ENCODE assay signal across 3 fruit fly cellular contexts in genomic region chr2L:6534125-6534815, dm6.
TF ChIP-seq lines count a peak whose summit lies in the region.

No protein-coding gene starts in this region.

- no peak for TF ChIP-seq CTCF in whole organism, embryonic (GFP tag; optimal IDR thresholded peaks at IDR 0.05; lab: Kevin White, UChicago)

TF ChIP-seq in whole organism, embryonic, 481 proteins besides CTCF, POLR2A, EP300 and RAD21 (continues in another document):
- TF ChIP-seq Scr (GFP tag; IDR thresholded peaks at IDR 0.05; lab: Robert Waterston, UW; ENCODE audit: partially characterized antibody) (no peak), MBD-R2 (GFP tag; IDR thresholded peaks at IDR 0.05; lab: Robert Waterston, UW) (no peak), CG17359 (tag; optimal IDR thresholded peaks at IDR 0.05; lab: Kevin White, UChicago) (no peak), CG14667 (GFP tag; IDR thresholded peaks at IDR 0.05; lab: Robert Waterston, UW) (no peak), Awh (GFP tag; IDR thresholded peaks at IDR 0.05; lab: Robert Waterston, UW) (0 out of 2 replicates have a peak, but pooled peaks have one; percentile 13), lov (optimal IDR thresholded peaks at IDR 0.05; lab: Kevin White, UChicago) (no peak), lov (GFP tag; IDR thresholded peaks at IDR 0.05; lab: Robert Waterston, UW) (no peak), mld (GFP tag; IDR thresholded peaks at IDR 0.05; lab: Robert Waterston, UW; ENCODE audit: partially characterized antibody) (no peak), Hr78 (GFP tag; optimal IDR thresholded peaks at IDR 0.05; lab: Kevin White, UChicago) (peak in 1 of 2 experiments; percentile 23), CG13624 (GFP tag; optimal IDR thresholded peaks at IDR 0.05; lab: Kevin White, UChicago) (no peak), abd-A (tag; optimal IDR thresholded peaks at IDR 0.05; lab: Kevin White, UChicago) (peak; percentile 47), cato (GFP tag; optimal IDR thresholded peaks at IDR 0.05; lab: Kevin White, UChicago; ENCODE audit: borderline replicate concordance) (no peak), CG7745 (tag; optimal IDR thresholded peaks at IDR 0.05; lab: Kevin White, UChicago) (peak; percentile 71), nerfin-2 (GFP tag; IDR thresholded peaks at IDR 0.05; lab: Robert Waterston, UW; ENCODE audit: partially characterized antibody) (no peak), CG3995 (GFP tag; optimal IDR thresholded peaks at IDR 0.05; lab: Kevin White, UChicago) (no peak), ro (GFP tag; IDR thresholded peaks at IDR 0.05; lab: Robert Waterston, UW) (no peak), ewg (GFP tag; optimal IDR thresholded peaks at IDR 0.05; lab: Kevin White, UChicago) (no peak), ac (GFP tag; optimal IDR thresholded peaks at IDR 0.05; lab: Kevin White, UChicago) (no peak), danr (GFP tag; IDR thresholded peaks at IDR 0.05; lab: Robert Waterston, UW) (no peak), CG4707 (GFP tag; optimal IDR thresholded peaks at IDR 0.05; lab: Kevin White, UChicago) (no peak), crol (GFP tag; IDR thresholded peaks at IDR 0.05; lab: Robert Waterston, UW) (peak; percentile 84), CG6813 (GFP tag; optimal IDR thresholded peaks at IDR 0.05; lab: Kevin White, UChicago) (no peak), CG7963 (GFP tag; IDR thresholded peaks at IDR 0.05; lab: Robert Waterston, UW; ENCODE audit: partially characterized antibody) (no peak), tup (GFP tag; optimal IDR thresholded peaks at IDR 0.05; lab: Kevin White, UChicago) (no peak), CG17361 (GFP tag; IDR thresholded peaks at IDR 0.05; lab: Robert Waterston, UW) (no peak), CG10274 (GFP tag; optimal IDR thresholded peaks at IDR 0.05; lab: Kevin White, UChicago) (no peak), cg (GFP tag; optimal IDR thresholded peaks at IDR 0.05; lab: Kevin White, UChicago) (peak; percentile 39), Doc2 (GFP tag; IDR thresholded peaks at IDR 0.05; lab: Robert Waterston, UW) (no peak), pros (GFP tag; optimal IDR thresholded peaks at IDR 0.05; lab: Kevin White, UChicago) (peak; percentile 94), Dip2 (GFP tag; IDR thresholded peaks at IDR 0.05; lab: Robert Waterston, UW) (no peak), CG32767 (GFP tag; IDR thresholded peaks at IDR 0.05; lab: Robert Waterston, UW) (no peak)

TF ChIP-seq in whole organism, prepupa, 60 proteins besides CTCF, POLR2A, EP300 and RAD21:
- peak in 1 of 2 experiments; percentile 52 for TF ChIP-seq ss (GFP tag; optimal IDR thresholded peaks at IDR 0.05; lab: Kevin White, UChicago)
- no peak for TF ChIP-seq CG10631 (GFP tag; optimal IDR thresholded peaks at IDR 0.05; lab: Kevin White, UChicago)
- TF ChIP-seq fkh (GFP tag; optimal IDR thresholded peaks at IDR 0.05; lab: Kevin White, UChicago) = peak; percentile 55

TF ChIP-seq in whole organism, wandering third instar larva, 38 proteins besides CTCF, POLR2A, EP300 and RAD21:
- no peak for TF ChIP-seq Sp1 (GFP tag; optimal IDR thresholded peaks at IDR 0.05; lab: Kevin White, UChicago)
- peak; percentile 84 for TF ChIP-seq Dfd (GFP tag; optimal IDR thresholded peaks at IDR 0.05; lab: Kevin White, UChicago)
